Fruit fly (Drosophila melanogaster): Measurements from ENCODE around the gene Mpv17.

Mpv17 gene

dm6 chr4:1031687-1032140 lies 2.6 kb upstream of the Mpv17 start, which contains the start of gene CG11076 (continued):
- no peak for TF ChIP-seq HLH54F (GFP tag; optimal IDR thresholded peaks at IDR 0.05)
- no peak for TF ChIP-seq CG13624 (GFP tag; optimal IDR thresholded peaks at IDR 0.05)
- TF ChIP-seq CG7357 (GFP tag; IDR thresholded peaks at IDR 0.05), result peak; percentile 92
- TF ChIP-seq CG8388 (GFP tag; optimal IDR thresholded peaks at IDR 0.05), result no peak
- peak; percentile 59; the same call in 1 of the 3 replicates for TF ChIP-seq Dbx (GFP tag; IDR thresholded peaks at IDR 0.05)
- TF ChIP-seq fru (optimal IDR thresholded peaks at IDR 0.05), result no peak
- TF ChIP-seq lilli (GFP tag; optimal IDR thresholded peaks at IDR 0.05), result peak; percentile 56
- TF ChIP-seq Sox100B (GFP tag; optimal IDR thresholded peaks at IDR 0.05), result peak; percentile 23
- no peak for TF ChIP-seq CG14441 (GFP tag; IDR thresholded peaks at IDR 0.05)
- no peak for TF ChIP-seq dmrt99B (tag; optimal IDR thresholded peaks at IDR 0.05)
- peak; percentile 11 for TF ChIP-seq CG13123 (GFP tag; optimal IDR thresholded peaks at IDR 0.05)
- TF ChIP-seq Dp (GFP tag; optimal IDR thresholded peaks at IDR 0.05), result no peak
- peak; percentile 56; the same call in 1 of the 3 replicates for TF ChIP-seq vnd (GFP tag; IDR thresholded peaks at IDR 0.05; ENCODE audit: partially characterized antibody)
- TF ChIP-seq CG10267 (tag; optimal IDR thresholded peaks at IDR 0.05), result peak; percentile 17
- TF ChIP-seq MTF-1 (GFP tag; optimal IDR thresholded peaks at IDR 0.05; ENCODE audit: borderline replicate concordance), result no peak
- TF ChIP-seq Sry-δ (GFP tag; optimal IDR thresholded peaks at IDR 0.05), result peak; percentile 85
- no peak for TF ChIP-seq pan (optimal IDR thresholded peaks at IDR 0.05)
- TF ChIP-seq pan (GFP tag; optimal IDR thresholded peaks at IDR 0.05 in 1 of 2, IDR thresholded peaks at IDR 0.05 in 1 of 2), result no peak
- TF ChIP-seq BEAF-32 (GFP tag; optimal IDR thresholded peaks at IDR 0.05), result peak; percentile 76
- peak; percentile 31; the same call in 1 of the 2 replicates for TF ChIP-seq E2f2 (GFP tag; IDR thresholded peaks at IDR 0.05)
- TF ChIP-seq ewg (GFP tag; optimal IDR thresholded peaks at IDR 0.05), result no peak
- TF ChIP-seq CG2875 (GFP tag; optimal IDR thresholded peaks at IDR 0.05), result peak; percentile 41
- no peak for TF ChIP-seq so (GFP tag; IDR thresholded peaks at IDR 0.05)
- 0 out of 2 replicates have a peak, but pooled peaks have one; percentile 27 for TF ChIP-seq CG2129 (GFP tag; IDR thresholded peaks at IDR 0.05; ENCODE audit: partially characterized antibody)
- peak; percentile 25 for TF ChIP-seq PHDP (tag; optimal IDR thresholded peaks at IDR 0.05)
- TF ChIP-seq Fer1 (GFP tag; optimal IDR thresholded peaks at IDR 0.05), result peak; percentile 71
- peak; percentile 75 for TF ChIP-seq CG6765 (GFP tag; optimal IDR thresholded peaks at IDR 0.05)
- no peak for TF ChIP-seq dimm (GFP tag; IDR thresholded peaks at IDR 0.05)
- no peak for TF ChIP-seq Spps (tag; optimal IDR thresholded peaks at IDR 0.05)
- no peak for TF ChIP-seq Gsc (GFP tag; IDR thresholded peaks at IDR 0.05)
- TF ChIP-seq CG30431 (GFP tag; optimal IDR thresholded peaks at IDR 0.05), result no peak
- no peak for TF ChIP-seq tin (GFP tag; optimal IDR thresholded peaks at IDR 0.05)
- TF ChIP-seq ase (GFP tag; IDR thresholded peaks at IDR 0.05), result no peak
- TF ChIP-seq bigmax (GFP tag; optimal IDR thresholded peaks at IDR 0.05), result peak; percentile 93
- no peak for TF ChIP-seq stc (GFP tag; IDR thresholded peaks at IDR 0.05)
- no peak for TF ChIP-seq CG6854 (GFP tag; optimal IDR thresholded peaks at IDR 0.05)
- TF ChIP-seq Hand (GFP tag; optimal IDR thresholded peaks at IDR 0.05), result no peak
- TF ChIP-seq CG7987 (GFP tag; optimal IDR thresholded peaks at IDR 0.05), result no peak
- no peak for TF ChIP-seq CG4360 (GFP tag; IDR thresholded peaks at IDR 0.05)
- TF ChIP-seq corto (GFP tag; optimal IDR thresholded peaks at IDR 0.05), result no peak
- TF ChIP-seq CG4328 (GFP tag; optimal IDR thresholded peaks at IDR 0.05), result peak; percentile 46
- peak; percentile 94 for TF ChIP-seq CG17802 (tag; optimal IDR thresholded peaks at IDR 0.05)
- TF ChIP-seq CG6272 (GFP tag; IDR thresholded peaks at IDR 0.05), result no peak
- TF ChIP-seq CG43689 (GFP tag; IDR thresholded peaks at IDR 0.05), result no peak
- TF ChIP-seq zfh2 (GFP tag; optimal IDR thresholded peaks at IDR 0.05), result peak; percentile 8
- TF ChIP-seq caup (GFP tag; optimal IDR thresholded peaks at IDR 0.05; ENCODE audit: severe bottlenecking), result peak; percentile 40
- TF ChIP-seq Bteb2 (GFP tag; optimal IDR thresholded peaks at IDR 0.05), result no peak
- no peak for TF ChIP-seq crol (GFP tag; IDR thresholded peaks at IDR 0.05)
- no peak for TF ChIP-seq Hr39 (optimal IDR thresholded peaks at IDR 0.05)
- TF ChIP-seq Lim3 (GFP tag; IDR thresholded peaks at IDR 0.05), result no peak
- no peak for TF ChIP-seq CG12236 (GFP tag; optimal IDR thresholded peaks at IDR 0.05)
- peak; percentile 71 for TF ChIP-seq pzg (GFP tag; optimal IDR thresholded peaks at IDR 0.05)
